Fruit fly (Drosophila melanogaster) whole organism, embryonic: ENCODE data around the gene CG2444.
A peak's percentile ranks its signal among the peaks of the same experiment; 100 is the strongest.

ENCODE experiments used
- Aef1 ChIP-seq: fragments of 200-800 bp; sonication (Bioruptor generic); IDR thresholded peaks from 3 replicates; pipeline ENCODE4 v1.3.6; 2022; ENCODE audit warnings: missing biosample characterization, missing genetic modification characterization
- Asciz ChIP-seq: fragments of 200-800 bp; sonication (Bioruptor generic); optimal IDR thresholded peaks from 2 replicates; lab custom pipeline; 2017; ENCODE audit warnings: missing biosample characterization, mild to moderate bottlenecking, missing genetic modification characterization, missing genetic modification reagents
- Atf6 ChIP-seq: fragments of 200-800 bp; sonication (Bioruptor generic); IDR thresholded peaks from 2 replicates; pipeline ENCODE4 v1.3.6; 2022; ENCODE audit warnings: missing biosample characterization, missing genetic modification characterization
- Awh ChIP-seq: fragments of 200-800 bp; sonication (Bioruptor generic); IDR thresholded peaks from 2 replicates; pipeline ENCODE4, ENCODE4 v1.3.6; 2022; ENCODE audit warnings: missing biosample characterization, missing genetic modification characterization
- B-H2 ChIP-seq: fragments of 200-800 bp; sonication (Bioruptor generic); optimal IDR thresholded peaks from 2 replicates; lab custom pipeline; 2018; ENCODE audit warnings: missing biosample characterization, mild to moderate bottlenecking, missing genetic modification characterization
- Bgb ChIP-seq: fragments of 200-800 bp; sonication (Bioruptor generic); IDR thresholded peaks from 2 replicates; pipeline ENCODE4 v1.3.6; 2022; ENCODE audit warnings: missing biosample characterization, missing genetic modification characterization; ENCODE audit not compliant: partially characterized antibody
- Bteb2 ChIP-seq: fragments of 200-800 bp; sonication (Bioruptor generic); optimal IDR thresholded peaks from 2 replicates; lab custom pipeline; 2016; ENCODE audit warnings: missing biosample characterization, missing genetic modification characterization
- CG10565 ChIP-seq: fragments of 200-800 bp; sonication (Bioruptor generic); optimal IDR thresholded peaks from 3 replicates; lab custom pipeline; 2016; ENCODE audit warnings: missing biosample characterization, mild to moderate bottlenecking, missing genetic modification characterization
- CG10979 ChIP-seq: fragments of 200-800 bp; sonication (Bioruptor generic); optimal IDR thresholded peaks from 2 replicates; lab custom pipeline; 2018; ENCODE audit warnings: missing biosample characterization, mild to moderate bottlenecking, missing genetic modification characterization, moderate library complexity
- CG11560 ChIP-seq: fragments of 200-800 bp; sonication (Bioruptor generic); IDR thresholded peaks from 3 replicates; pipeline ENCODE4 v1.3.6; 2022; ENCODE audit warnings: missing biosample characterization, missing genetic modification characterization
- CG12744 ChIP-seq: fragments of 200-800 bp; sonication (Bioruptor generic); optimal IDR thresholded peaks from 2 replicates; lab custom pipeline; 2016; ENCODE audit warnings: missing biosample characterization, missing genetic modification characterization
- CG12769 ChIP-seq: fragments of 200-800 bp; sonication (Bioruptor generic); optimal IDR thresholded peaks from 2 replicates; lab custom pipeline; 2019; ENCODE audit warnings: missing biosample characterization, mild to moderate bottlenecking, missing genetic modification characterization, moderate library complexity
- CG1529 ChIP-seq: fragments of 200-800 bp; sonication (Bioruptor generic); optimal IDR thresholded peaks from 3 replicates; lab custom pipeline; 2018; ENCODE audit warnings: missing biosample characterization, missing genetic modification characterization
- CG15601 ChIP-seq: fragments of 200-800 bp; sonication (Bioruptor generic); optimal IDR thresholded peaks from 3 replicates; lab custom pipeline; 2019; ENCODE audit warnings: missing biosample characterization, mild to moderate bottlenecking, missing genetic modification characterization, moderate library complexity
- CG17385 ChIP-seq: fragments of 200-800 bp; sonication (Bioruptor generic); optimal IDR thresholded peaks from 3 replicates; lab custom pipeline; 2018; ENCODE audit warnings: missing biosample characterization, mild to moderate bottlenecking, missing genetic modification characterization
- CG1792 ChIP-seq: fragments of 200-800 bp; sonication (Bioruptor generic); optimal IDR thresholded peaks from 2 replicates; lab custom pipeline; 2016; ENCODE audit warnings: missing biosample characterization, missing genetic modification characterization
- CG18619 ChIP-seq: fragments of 200-800 bp; sonication (Bioruptor generic); optimal IDR thresholded peaks from 3 replicates; lab custom pipeline; 2017; ENCODE audit warnings: missing biosample characterization, mild to moderate bottlenecking, missing genetic modification characterization
- CG4404 ChIP-seq: fragments of 200-800 bp; sonication (Bioruptor generic); IDR thresholded peaks from 2 replicates; pipeline ENCODE4 v1.3.6; 2022; ENCODE audit warnings: missing biosample characterization, missing genetic modification characterization
- CG4424 ChIP-seq: fragments of 200-800 bp; sonication (Bioruptor generic); optimal IDR thresholded peaks from 3 replicates; lab custom pipeline; 2016; ENCODE audit warnings: missing biosample characterization, missing genetic modification characterization
- CG7745 ChIP-seq: fragments of 200-800 bp; sonication (Bioruptor generic); optimal IDR thresholded peaks from 2 replicates; lab custom pipeline; 2018; ENCODE audit warnings: missing biosample characterization, mild to moderate bottlenecking, missing genetic modification characterization, moderate library complexity
- CG9932 ChIP-seq: fragments of 200-800 bp; sonication (Bioruptor generic); IDR thresholded peaks from 2 replicates; pipeline ENCODE4 v1.3.6; 2022; ENCODE audit warnings: missing biosample characterization, missing genetic modification characterization
- Deaf1 ChIP-seq: fragments of 200-800 bp; optimal IDR thresholded peaks from 3 replicates; lab custom pipeline; 2019; ENCODE audit warnings: missing biosample characterization, mild to moderate bottlenecking, missing genetic modification characterization, moderate library complexity
- Drgx ChIP-seq: fragments of 200-800 bp; sonication (Bioruptor generic); IDR thresholded peaks from 2 replicates; pipeline ENCODE4 v1.3.6; 2022; ENCODE audit warnings: missing biosample characterization, missing genetic modification characterization
- Ets97D ChIP-seq: fragments of 200-800 bp; sonication (Bioruptor generic); optimal IDR thresholded peaks from 3 replicates; lab custom pipeline; 2016; ENCODE audit warnings: missing biosample characterization, missing genetic modification characterization
- HLH54F ChIP-seq: fragments of 200-800 bp; sonication (Bioruptor generic); optimal IDR thresholded peaks from 3 replicates; lab custom pipeline; 2016; ENCODE audit warnings: missing biosample characterization, missing genetic modification characterization
- Hand ChIP-seq: fragments of 200-800 bp; sonication (Bioruptor generic); optimal IDR thresholded peaks from 2 replicates; lab custom pipeline; 2017; ENCODE audit warnings: mild to moderate bottlenecking, missing biosample characterization, missing genetic modification reagents, missing genetic modification characterization
- Hsf ChIP-seq: fragments of 200-800 bp; sonication (Bioruptor generic); optimal IDR thresholded peaks from 3 replicates; lab custom pipeline; 2016; ENCODE audit warnings: missing biosample characterization, missing genetic modification characterization
- Lpt ChIP-seq: fragments of >200 bp; optimal IDR thresholded peaks from 2 replicates; lab custom pipeline; 2018; ENCODE audit warnings: missing biosample characterization, missing genetic modification characterization
- Max ChIP-seq: fragments of 200-800 bp; sonication (Bioruptor generic); optimal IDR thresholded peaks from 2 replicates; lab custom pipeline; 2016; ENCODE audit warnings: missing biosample characterization, mild to moderate bottlenecking, missing genetic modification characterization
- Mrtf ChIP-seq: fragments of 200-800 bp; sonication (Bioruptor generic); IDR thresholded peaks from 3 replicates; pipeline ENCODE4 v1.3.6; 2022; ENCODE audit warnings: missing biosample characterization, missing genetic modification characterization
- Side ChIP-seq: fragments of 200-800 bp; sonication (Bioruptor generic); optimal IDR thresholded peaks from 2 replicates; lab custom pipeline; 2016; ENCODE audit warnings: missing biosample characterization, missing genetic modification characterization
- ac ChIP-seq: fragments of 200-800 bp; sonication (Bioruptor generic); optimal IDR thresholded peaks from 3 replicates; lab custom pipeline; 2017; ENCODE audit warnings: missing biosample characterization, mild to moderate bottlenecking, missing genetic modification characterization
- al ChIP-seq: fragments of 200-800 bp; sonication (Bioruptor generic); IDR thresholded peaks from 2 replicates; pipeline ENCODE4 v1.3.6; 2022; ENCODE audit warnings: missing biosample characterization, missing genetic modification characterization
- ap ChIP-seq: fragments of 200-800 bp; sonication (Bioruptor generic); IDR thresholded peaks from 2 replicates; pipeline ENCODE4 v1.3.6; 2022; ENCODE audit warnings: missing biosample characterization, missing genetic modification characterization
- caup ChIP-seq: fragments of 200-800 bp; sonication (Bioruptor generic); optimal IDR thresholded peaks from 3 replicates; lab custom pipeline; 2017; ENCODE audit warnings: missing biosample characterization, mild to moderate bottlenecking, missing genetic modification characterization, moderate library complexity; ENCODE audit not compliant: severe bottlenecking
- chn ChIP-seq: fragments of 200-800 bp; sonication (Bioruptor generic); optimal IDR thresholded peaks from 2 replicates; lab custom pipeline; 2016; ENCODE audit warnings: missing biosample characterization, missing genetic modification characterization
- ewg ChIP-seq: fragments of 200-800 bp; sonication (Bioruptor generic); optimal IDR thresholded peaks from 3 replicates; lab custom pipeline; 2017; ENCODE audit warnings: mild to moderate bottlenecking, missing biosample characterization, missing genetic modification reagents, missing genetic modification characterization
- exex ChIP-seq: fragments of 200-800 bp; sonication (Bioruptor generic); optimal IDR thresholded peaks from 4 replicates; lab custom pipeline; 2018; ENCODE audit warnings: missing biosample characterization, mild to moderate bottlenecking, missing genetic modification characterization, moderate library complexity
- gce ChIP-seq: fragments of 200-800 bp; sonication (Bioruptor generic); IDR thresholded peaks from 3 replicates; pipeline ENCODE4 v1.3.6; 2022; ENCODE audit warnings: missing biosample characterization, missing genetic modification characterization
- otp ChIP-seq: fragments of 200-800 bp; sonication (Bioruptor generic); IDR thresholded peaks from 3 replicates; pipeline ENCODE4, ENCODE4 v1.3.6; 2022; ENCODE audit warnings: missing biosample characterization, missing genetic modification characterization
- phol ChIP-seq: fragments of 200-800 bp; sonication (Bioruptor generic); optimal IDR thresholded peaks from 3 replicates; lab custom pipeline; 2018; ENCODE audit warnings: missing biosample characterization, mild to moderate bottlenecking, missing genetic modification characterization, moderate library complexity
- sc ChIP-seq, 3 experiments: fragments of >200 bp in 2 of 3; fragments of 200-800 bp in 1 of 3; sonication (Bioruptor generic) in 1 of 3; optimal IDR thresholded peaks; 2 replicates in 2 of 3; 3 replicates in 1 of 3; lab custom pipeline; 2017; ENCODE audit warnings: mild to moderate bottlenecking in 1 of 3, missing biosample characterization in 1 of 3, missing genetic modification characterization in 1 of 3, missing genetic modification reagents in 1 of 3
- schlank ChIP-seq: fragments of 200-800 bp; sonication (Bioruptor generic); optimal IDR thresholded peaks from 2 replicates; lab custom pipeline; 2018; ENCODE audit warnings: missing biosample characterization, mild to moderate bottlenecking, missing genetic modification characterization
- slp2 ChIP-seq: fragments of 200-800 bp; sonication (Bioruptor generic); optimal IDR thresholded peaks from 2 replicates; lab custom pipeline; 2016; ENCODE audit warnings: missing biosample characterization, missing genetic modification characterization
- sug ChIP-seq: fragments of 200-800 bp; optimal IDR thresholded peaks from 2 replicates; lab custom pipeline; 2019; ENCODE audit warnings: missing biosample characterization, mild to moderate bottlenecking, missing genetic modification characterization, moderate library complexity
- tin ChIP-seq: fragments of 200-800 bp; sonication (Bioruptor generic); optimal IDR thresholded peaks from 3 replicates; lab custom pipeline; 2016; ENCODE audit warnings: missing biosample characterization, missing genetic modification characterization
- tll ChIP-seq, 2 experiments: fragments of 200-800 bp in 1 of 2; fragments of >200 bp in 1 of 2; sonication (Bioruptor generic) in 1 of 2; optimal IDR thresholded peaks; 2 replicates each; lab custom pipeline; 2017 to 2019; ENCODE audit warnings: missing biosample characterization in 2 of 2, missing genetic modification characterization in 2 of 2, mild to moderate bottlenecking in 1 of 2, moderate library complexity in 1 of 2

CG2444 gene

dm6 chrX:11681558-11682551, 23.2 kb downstream of the CG2444 start (continued):
- TF ChIP-seq Max (peak; percentile 21), Hsf (peak; percentile 53), CG17385 (GFP tag; lab: Kevin White, UChicago) (peak; percentile 23), phol (tag; lab: Kevin White, UChicago) (peak; percentile 60), chn (peak; percentile 53), slp2 (GFP tag; lab: Kevin White, UChicago) (peak; percentile 18), Hand (GFP tag; lab: Kevin White, UChicago) (peak; percentile 49), Asciz (peak; percentile 39), Deaf1 (tag; lab: Kevin White, UChicago) (peak; percentile 49), caup (GFP tag; lab: Kevin White, UChicago) (peak; percentile 57), Awh (GFP tag; lab: Robert Waterston, UW) (0 out of 2 replicates have a peak, but pooled peaks have one; percentile 22), Aef1 (GFP tag; lab: Robert Waterston, UW) (peak; percentile 88), sc (optimal IDR thresholded peaks at IDR 0.05; lab: Kevin White, UChicago) (no peak), sc (GFP tag; optimal IDR thresholded peaks at IDR 0.05; lab: Kevin White, UChicago) (no peak), HLH54F (peak; percentile 70), CG15601 (peak; percentile 52), CG12744 (peak; percentile 25), CG4404 (no peak), B-H2 (GFP tag; lab: Kevin White, UChicago) (peak; percentile 66), Bgb (GFP tag; lab: Robert Waterston, UW) (peak; percentile 20; the same call in 1 of the 2 replicates), CG4424 (peak; percentile 50), gce (GFP tag; lab: Robert Waterston, UW) (0 out of 3 replicates have a peak, but pooled peaks have one; percentile 21), tll (GFP tag; optimal IDR thresholded peaks at IDR 0.05; lab: Kevin White, UChicago) (peak in 1 of 2 experiments; percentile 84), exex (peak; percentile 46), Atf6 (GFP tag; lab: Robert Waterston, UW) (peak; percentile 54; the same call in 1 of the 2 replicates), ac (no peak), al (GFP tag; lab: Robert Waterston, UW) (peak; percentile 39; the same call in 1 of the 2 replicates), CG1529 (GFP tag; lab: Kevin White, UChicago) (no peak), ewg (GFP tag; lab: Kevin White, UChicago) (peak; percentile 1), Mrtf (no peak), Lpt (GFP tag; lab: Kevin White, UChicago) (no peak), CG10565 (GFP tag; lab: Kevin White, UChicago) (no peak), CG12769 (tag; lab: Kevin White, UChicago) (peak; percentile 61), tin (peak; percentile 57), CG1792 (GFP tag; lab: Kevin White, UChicago) (peak; percentile 38), Bteb2 (GFP tag; lab: Kevin White, UChicago) (peak; percentile 71), otp (GFP tag; lab: Robert Waterston, UW) (no peak), Drgx (GFP tag; lab: Robert Waterston, UW) (no peak), schlank (no peak), sug (tag; lab: Kevin White, UChicago) (peak; percentile 75), Ets97D (peak; percentile 57), CG7745 (tag; lab: Kevin White, UChicago) (no peak), CG18619 (GFP tag; lab: Kevin White, UChicago) (peak; percentile 41), ap (GFP tag; lab: Robert Waterston, UW) (no peak), CG11560 (tag; lab: Robert Waterston, UW) (0 out of 3 replicates have a peak, but pooled peaks have one; percentile 15), CG9932 (GFP tag; lab: Robert Waterston, UW) (peak; percentile 75), Side (GFP tag; lab: Kevin White, UChicago) (peak; percentile 70), CG10979 (tag; lab: Kevin White, UChicago) (peak; percentile 35)
